Worm (Caenorhabditis elegans) whole organism, late embryonic: ENCODE data around the gene C29F9.5.

Experiments
- C08G9.2 ChIP-seq: sonication (generic microtip); optimal IDR thresholded peaks from 2 replicates; lab custom pipeline; 2016; ENCODE audit warnings: mild to moderate bottlenecking, missing genetic modification characterization, moderate library complexity, missing compliant biosample characterization
- K02D7.2 ChIP-seq: sonication (generic microtip); optimal IDR thresholded peaks from 2 replicates; lab custom pipeline; 2017; ENCODE audit warnings: mild to moderate bottlenecking, missing genetic modification characterization, missing compliant biosample characterization
- T23F11.4 ChIP-seq: fragments of 200-800 bp; sonication (Bioruptor generic); optimal IDR thresholded peaks from 2 replicates; lab custom pipeline; 2018; ENCODE audit warnings: mild to moderate bottlenecking, missing genetic modification characterization, missing compliant biosample characterization
- ceh-18 ChIP-seq: sonication (generic microtip); optimal IDR thresholded peaks from 2 replicates; lab custom pipeline; 2016; ENCODE audit warnings: missing genetic modification characterization, missing compliant biosample characterization
- ceh-30 ChIP-seq: fragments of 150-350 bp; optimal IDR thresholded peaks from 2 replicates; lab custom pipeline; 2014; ENCODE audit warnings: missing biosample characterization, missing genetic modification characterization
- ceh-45 ChIP-seq: fragments of 200-800 bp; sonication (Bioruptor generic); IDR thresholded peaks from 2 replicates; pipeline ENCODE4 v1.3.6; 2022; ENCODE audit warnings: missing genetic modification reagents, missing genetic modification characterization, missing compliant biosample characterization
- ceh-9 ChIP-seq: sonication (generic microtip); optimal IDR thresholded peaks from 2 replicates; lab custom pipeline; 2016; ENCODE audit warnings: mild to moderate bottlenecking, missing genetic modification characterization, inconsistent platforms, missing compliant biosample characterization
- dve-1 ChIP-seq: sonication (generic microtip); optimal IDR thresholded peaks from 2 replicates; lab custom pipeline; 2017; ENCODE audit warnings: antibody characterized with exemption, mild to moderate bottlenecking, missing genetic modification characterization, missing compliant biosample characterization
- elt-2 ChIP-seq: sonication (generic microtip); optimal IDR thresholded peaks from 2 replicates; lab custom pipeline; 2016; ENCODE audit warnings: missing genetic modification reagents, missing genetic modification characterization, missing compliant biosample characterization
- elt-4 ChIP-seq: sonication (generic microtip); optimal IDR thresholded peaks from 2 replicates; lab custom pipeline; 2016; ENCODE audit warnings: missing genetic modification characterization, missing compliant biosample characterization
- ets-4 ChIP-seq: sonication (generic microtip); optimal IDR thresholded peaks from 2 replicates; lab custom pipeline; 2016; ENCODE audit warnings: missing genetic modification characterization, missing compliant biosample characterization
- eyg-1 ChIP-seq: sonication (generic microtip); optimal IDR thresholded peaks from 2 replicates; lab custom pipeline; 2016; ENCODE audit warnings: missing genotype, missing genetic modification characterization, missing compliant biosample characterization
- fax-1 ChIP-seq: sonication (generic microtip); optimal IDR thresholded peaks from 2 replicates; lab custom pipeline; 2016; ENCODE audit warnings: missing genotype, missing genetic modification characterization, missing compliant biosample characterization
- fkh-10 ChIP-seq: fragments of 150-350 bp; optimal IDR thresholded peaks from 2 replicates; lab custom pipeline; 2014; ENCODE audit warnings: missing biosample characterization, missing genetic modification reagents, missing genetic modification characterization
- fkh-6 ChIP-seq: sonication (generic microtip); optimal IDR thresholded peaks from 2 replicates; lab custom pipeline; 2016; ENCODE audit warnings: missing genetic modification characterization, missing compliant biosample characterization
- gmeb-2 ChIP-seq: sonication (generic microtip); optimal IDR thresholded peaks from 2 replicates; lab custom pipeline; 2016; ENCODE audit warnings: missing genetic modification characterization, inconsistent platforms, missing compliant biosample characterization
- hlh-13 ChIP-seq: fragments of 200-800 bp; sonication (Bioruptor generic); optimal IDR thresholded peaks from 2 replicates; lab custom pipeline; 2018; ENCODE audit warnings: mild to moderate bottlenecking, missing genetic modification characterization, missing compliant biosample characterization
- hlh-30 ChIP-seq: sonication (generic microtip); optimal IDR thresholded peaks from 2 replicates; lab custom pipeline; 2017; ENCODE audit warnings: antibody characterized with exemption, missing genetic modification characterization, missing compliant biosample characterization; ENCODE audit not compliant: insufficient read depth
- hlh-8 ChIP-seq: sonication (generic microtip); optimal IDR thresholded peaks from 2 replicates; lab custom pipeline; 2016; ENCODE audit warnings: missing genotype, missing genetic modification characterization, missing compliant biosample characterization
- lim-6 ChIP-seq: sonication (generic microtip); optimal IDR thresholded peaks from 2 replicates; lab custom pipeline; 2016; ENCODE audit warnings: missing genetic modification characterization, missing compliant biosample characterization
- madf-2 ChIP-seq: sonication (generic microtip); optimal IDR thresholded peaks from 2 replicates; lab custom pipeline; 2017; ENCODE audit warnings: missing genetic modification characterization, missing compliant biosample characterization
- mec-3 ChIP-seq: sonication (generic microtip); optimal IDR thresholded peaks from 2 replicates; lab custom pipeline; 2016; ENCODE audit warnings: borderline replicate concordance, missing genetic modification characterization, missing compliant biosample characterization
- nhr-11 ChIP-seq: fragments of 150-350 bp; optimal IDR thresholded peaks from 2 replicates; lab custom pipeline; 2014; ENCODE audit warnings: missing biosample characterization, missing genetic modification characterization
- npax-4 ChIP-seq: sonication (generic microtip); optimal IDR thresholded peaks from 2 replicates; lab custom pipeline; 2016; ENCODE audit warnings: missing genetic modification characterization, missing compliant biosample characterization
- pax-1 ChIP-seq: fragments of 150-350 bp; optimal IDR thresholded peaks from 2 replicates; lab custom pipeline; 2014; ENCODE audit warnings: missing biosample characterization, missing genetic modification characterization
- pha-4 ChIP-seq: fragments of 150-350 bp; optimal IDR thresholded peaks from 2 replicates; lab custom pipeline; 2018; ENCODE audit warnings: missing biosample characterization, missing genetic modification reagents, missing genetic modification characterization
- pqm-1 ChIP-seq: sonication (generic microtip); optimal IDR thresholded peaks from 2 replicates; lab custom pipeline; 2016; ENCODE audit warnings: missing genetic modification characterization, missing compliant biosample characterization
- pros-1 ChIP-seq: fragments of 150-350 bp; optimal IDR thresholded peaks from 2 replicates; lab custom pipeline; 2014; ENCODE audit warnings: missing biosample characterization, missing genetic modification reagents, missing genetic modification characterization
- rnt-1 ChIP-seq: sonication (generic microtip); optimal IDR thresholded peaks from 2 replicates; lab custom pipeline; 2016; ENCODE audit warnings: missing genetic modification characterization, missing compliant biosample characterization
- sdc-2 ChIP-seq: sonication (generic microtip); optimal IDR thresholded peaks from 2 replicates; lab custom pipeline; 2016; ENCODE audit warnings: missing genotype, missing genetic modification characterization, missing compliant biosample characterization
- sox-2 ChIP-seq: fragments of 200-800 bp; sonication (Bioruptor generic); IDR thresholded peaks from 2 replicates; pipeline ENCODE4 v1.3.6; 2022; ENCODE audit warnings: missing genetic modification reagents, missing genetic modification characterization, missing compliant biosample characterization
- sox-4 ChIP-seq: sonication (generic microtip); optimal IDR thresholded peaks from 2 replicates; lab custom pipeline; 2017; ENCODE audit warnings: mild to moderate bottlenecking, missing genetic modification characterization, inconsistent platforms, missing compliant biosample characterization
- syd-9 ChIP-seq: sonication (generic microtip); optimal IDR thresholded peaks from 2 replicates; lab custom pipeline; 2016; ENCODE audit warnings: mild to moderate bottlenecking, missing genetic modification characterization, moderate library complexity, missing compliant biosample characterization
- tbx-2 ChIP-seq: sonication (generic microtip); optimal IDR thresholded peaks from 2 replicates; lab custom pipeline; 2016; ENCODE audit warnings: missing genetic modification characterization, missing compliant biosample characterization
- tbx-7 ChIP-seq: sonication (generic microtip); optimal IDR thresholded peaks from 2 replicates; lab custom pipeline; 2016; ENCODE audit warnings: missing genotype, missing genetic modification characterization, missing compliant biosample characterization
- ttx-3 ChIP-seq: sonication (generic microtip); optimal IDR thresholded peaks from 2 replicates; lab custom pipeline; 2016; ENCODE audit warnings: missing genetic modification reagents, missing genetic modification characterization, missing compliant biosample characterization
- unc-42 ChIP-seq: sonication (generic microtip); optimal IDR thresholded peaks from 2 replicates; lab custom pipeline; 2016; ENCODE audit warnings: missing genotype, missing genetic modification characterization, missing compliant biosample characterization
- unc-86 ChIP-seq: sonication (generic microtip); optimal IDR thresholded peaks from 2 replicates; lab custom pipeline; 2016; ENCODE audit warnings: missing genetic modification characterization, missing compliant biosample characterization
- ztf-16 ChIP-seq: sonication (generic microtip); optimal IDR thresholded peaks from 2 replicates; lab custom pipeline; 2017; ENCODE audit warnings: missing genetic modification characterization, missing compliant biosample characterization

The C29F9.5 gene

ce11 chrIII:117210-117609 is at the start of gene C29F9.5:
Gene C29F9.5 (plus strand): TSS chrIII:117510.
- TF ChIP-seq pros-1 (tag; lab: Kevin White, UChicago) (no peak), T23F11.4 (no peak), elt-2 (tag; lab: Kevin White, UChicago) (no peak), hlh-13 (GFP tag; lab: Kevin White, UChicago) (no peak), fkh-10 (no peak), ztf-16 (no peak), dve-1 (tag; lab: Kevin White, UChicago) (no peak), unc-42 (tag; lab: Kevin White, UChicago) (no peak), ttx-3 (tag; lab: Kevin White, UChicago) (no peak), ceh-30 (no peak), K02D7.2 (tag; lab: Kevin White, UChicago) (no peak), mec-3 (tag; lab: Kevin White, UChicago) (no peak), tbx-7 (tag; lab: Kevin White, UChicago) (no peak), elt-4 (tag; lab: Kevin White, UChicago) (no peak), pax-1 (tag; lab: Kevin White, UChicago) (no peak), eyg-1 (tag; lab: Kevin White, UChicago) (no peak)

DNA sequence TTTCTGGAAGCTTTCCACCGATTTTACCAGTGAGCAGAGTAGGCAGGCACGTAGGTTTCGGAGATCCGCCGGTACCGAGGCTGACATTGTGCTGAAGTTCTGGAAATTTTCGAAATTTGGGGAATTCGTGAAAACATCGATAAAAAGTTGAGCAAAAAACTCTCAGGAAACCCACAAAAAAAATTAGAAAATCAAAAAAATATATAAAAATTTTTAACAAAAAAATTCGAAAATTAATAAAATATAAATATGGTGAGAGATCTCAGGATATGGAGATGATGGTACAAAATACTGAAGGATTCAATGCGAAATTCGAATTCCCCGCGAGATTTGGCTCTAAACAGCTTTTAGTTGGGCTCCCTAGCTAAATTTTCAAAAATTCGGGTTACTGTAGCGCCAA is 47.7 kb upstream of the C29F9.5 start, which contains the start of gene spt-4:
spt-4 (minus strand) TSS at position 101 of the 400 bp plus-strand sequence.
- TF ChIP-seq ceh-18 (no peak), sdc-2 (tag; lab: Kevin White, UChicago) (no peak), C08G9.2 (tag; lab: Kevin White, UChicago) (no peak), madf-2 (tag; lab: Kevin White, UChicago) (no peak), hlh-8 (tag; lab: Kevin White, UChicago) (no peak), hlh-30 (no peak), rnt-1 (tag; lab: Kevin White, UChicago) (no peak), pha-4 (no peak), ceh-45 (GFP tag; lab: Robert Waterston, UW) (no peak), lim-6 (tag; lab: Kevin White, UChicago) (no peak), npax-4 (tag; lab: Kevin White, UChicago) (no peak), syd-9 (no peak), tbx-2 (no peak), pqm-1 (no peak), ets-4 (tag; lab: Kevin White, UChicago) (no peak), ceh-9 (tag; lab: Kevin White, UChicago) (no peak), fax-1 (no peak), fkh-6 (no peak)

ce11 chrIII:72078-72477 is 45.2 kb upstream of the C29F9.5 start:
- TF ChIP-seq pax-1 (tag; lab: Kevin White, UChicago), result no peak
- TF ChIP-seq tbx-7 (tag; lab: Kevin White, UChicago), result no peak
- TF ChIP-seq mec-3 (tag; lab: Kevin White, UChicago), result no peak
- no peak for TF ChIP-seq hlh-30
- no peak for TF ChIP-seq ztf-16
- no peak for TF ChIP-seq nhr-11 (tag; lab: Kevin White, UChicago)
- TF ChIP-seq syd-9, result no peak
- no peak for TF ChIP-seq sox-2 (GFP tag; lab: Robert Waterston, UW)
- TF ChIP-seq sox-4 (tag; lab: Kevin White, UChicago), result no peak
- TF ChIP-seq gmeb-2 (tag; lab: Kevin White, UChicago), result no peak
- TF ChIP-seq rnt-1 (tag; lab: Kevin White, UChicago), result no peak
- TF ChIP-seq sdc-2 (tag; lab: Kevin White, UChicago), result no peak
- TF ChIP-seq unc-86 (tag; lab: Kevin White, UChicago), result no peak
- TF ChIP-seq fkh-10, result no peak
- TF ChIP-seq hlh-13 (GFP tag; lab: Kevin White, UChicago), result no peak
